Worm (Caenorhabditis elegans) whole organism, late embryonic: ENCODE measurements around the gene sbp-1.

ENCODE experiments used
- C08G9.2 ChIP-seq: sonication (generic microtip); optimal IDR thresholded peaks from 2 replicates; lab custom pipeline; 2016; ENCODE audit warnings: mild to moderate bottlenecking, missing genetic modification characterization, moderate library complexity, missing compliant biosample characterization
- dve-1 ChIP-seq: sonication (generic microtip); optimal IDR thresholded peaks from 2 replicates; lab custom pipeline; 2017; ENCODE audit warnings: antibody characterized with exemption, mild to moderate bottlenecking, missing genetic modification characterization, missing compliant biosample characterization
- elt-4 ChIP-seq: sonication (generic microtip); optimal IDR thresholded peaks from 2 replicates; lab custom pipeline; 2016; ENCODE audit warnings: missing genetic modification characterization, missing compliant biosample characterization
- lin-11 ChIP-seq: fragments of 200-800 bp; sonication (Bioruptor generic); optimal IDR thresholded peaks from 2 replicates; lab custom pipeline; 2018; ENCODE audit warnings: mild to moderate bottlenecking, missing genetic modification characterization, missing compliant biosample characterization
- pha-4 ChIP-seq: fragments of 150-350 bp; optimal IDR thresholded peaks from 2 replicates; lab custom pipeline; 2018; ENCODE audit warnings: missing biosample characterization, missing genetic modification reagents, missing genetic modification characterization
- pqm-1 ChIP-seq: sonication (generic microtip); optimal IDR thresholded peaks from 2 replicates; lab custom pipeline; 2016; ENCODE audit warnings: missing genetic modification characterization, missing compliant biosample characterization

DNA sequence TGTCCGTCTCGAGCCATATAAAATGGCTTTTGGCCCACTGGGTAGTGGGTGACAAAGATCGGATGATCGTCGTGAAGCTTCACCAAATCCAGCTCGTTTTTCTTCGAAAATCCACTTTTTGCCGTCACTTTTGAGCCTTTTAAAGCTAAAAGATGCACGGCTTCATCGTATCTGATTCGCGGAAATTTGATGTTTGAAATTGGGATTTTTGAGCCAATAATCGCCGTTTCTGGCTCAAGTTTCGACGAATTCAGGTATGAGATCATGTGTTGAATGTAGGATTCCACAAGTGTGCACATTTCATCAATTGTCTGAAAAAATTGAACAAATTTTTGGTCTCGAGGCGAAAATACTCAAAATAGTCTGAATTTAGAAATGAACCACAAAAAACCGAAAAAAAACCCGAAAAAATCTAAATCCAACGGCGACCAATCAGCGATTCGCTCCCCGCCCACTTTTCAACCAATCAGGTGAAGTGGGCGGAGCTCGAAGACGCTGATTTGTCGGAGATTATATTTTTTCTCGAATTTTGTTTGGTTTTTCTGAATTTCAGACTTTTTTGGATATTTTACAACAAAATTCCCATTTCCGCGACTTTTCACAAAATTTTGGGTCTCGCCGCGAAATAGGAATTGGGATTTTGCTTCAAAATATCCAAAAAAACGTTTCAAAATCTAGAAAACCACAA, 46.4 kb upstream of the sbp-1 start:
- TF ChIP-seq pqm-1 (tag; lab: Kevin White, UChicago) (no peak), C08G9.2 (tag; lab: Kevin White, UChicago) (no peak), elt-4 (tag; lab: Kevin White, UChicago) (no peak), lin-11 (no peak), pha-4 (no peak), dve-1 (tag; lab: Kevin White, UChicago) (no peak)
